Worm (Caenorhabditis elegans) whole organism, young adult: ENCODE measurements around the gene clec-78.

ENCODE experiments used
- B0336.3 ChIP-seq: fragments of 200-800 bp; sonication (Bioruptor generic); IDR thresholded peaks from 2 replicates; pipeline ENCODE4 v1.3.6; 2022; ENCODE audit warnings: missing genetic modification characterization, missing compliant biosample characterization
- F10E7.11 ChIP-seq: sonication (generic microtip); optimal IDR thresholded peaks from 2 replicates; lab custom pipeline; 2017; ENCODE audit warnings: mild to moderate bottlenecking, missing genetic modification characterization, moderate library complexity, missing compliant biosample characterization
- F39B2.1 ChIP-seq: fragments of 200-800 bp; sonication (Bioruptor generic); IDR thresholded peaks from 2 replicates; pipeline ENCODE4 v1.3.6; 2022; ENCODE audit warnings: missing genetic modification reagents, missing genetic modification characterization, missing compliant biosample characterization
- F57A8.1 ChIP-seq: fragments of 200-800 bp; sonication (Bioruptor generic); optimal IDR thresholded peaks from 2 replicates; lab custom pipeline; 2018; ENCODE audit warnings: mild to moderate bottlenecking, missing genetic modification characterization, moderate library complexity, missing compliant biosample characterization
- F57C9.4 ChIP-seq: sonication (generic microtip); optimal IDR thresholded peaks from 2 replicates; lab custom pipeline; 2017; ENCODE audit warnings: mild to moderate bottlenecking, missing genetic modification characterization, missing compliant biosample characterization
- Y53F4B.3 ChIP-seq: fragments of 200-800 bp; sonication (Bioruptor generic); IDR thresholded peaks from 2 replicates; pipeline ENCODE4 v1.3.6; 2022; ENCODE audit warnings: missing genetic modification reagents, missing genetic modification characterization, missing compliant biosample characterization
- Y53G8AR.9 ChIP-seq: fragments of 200-800 bp; sonication (Bioruptor generic); conservative IDR thresholded peaks from 2 replicates; pipeline ENCODE4 v1.3.6; 2022; ENCODE audit warnings: missing genetic modification reagents, missing genetic modification characterization, missing compliant biosample characterization
- Y56A3A.18 ChIP-seq: fragments of 200-800 bp; sonication (Bioruptor generic); IDR thresholded peaks from 2 replicates; pipeline ENCODE4 v1.3.6; 2022; ENCODE audit warnings: missing genetic modification reagents, missing genetic modification characterization, missing compliant biosample characterization
- Y67H2A.10 ChIP-seq: fragments of 200-800 bp; sonication (Bioruptor generic); conservative IDR thresholded peaks from 2 replicates; pipeline ENCODE4 v1.3.6; 2022; ENCODE audit warnings: missing genetic modification reagents, missing genetic modification characterization, missing compliant biosample characterization
- Y79H2A.3 ChIP-seq: fragments of 200-800 bp; sonication (Bioruptor generic); conservative IDR thresholded peaks from 2 replicates; pipeline ENCODE4 v1.3.6; 2022; ENCODE audit warnings: missing genetic modification reagents, missing genetic modification characterization, missing compliant biosample characterization
- akir-1 ChIP-seq: fragments of 200-800 bp; sonication (Bioruptor generic); optimal IDR thresholded peaks from 2 replicates; lab custom pipeline; 2018; ENCODE audit warnings: mild to moderate bottlenecking, missing genetic modification characterization, moderate library complexity, missing compliant biosample characterization
- bed-1 ChIP-seq: fragments of 200-800 bp; sonication (Bioruptor generic); IDR thresholded peaks from 2 replicates; pipeline ENCODE4 v1.3.6; 2022; ENCODE audit warnings: missing genetic modification reagents, missing genetic modification characterization, missing compliant biosample characterization
- ccch-3 ChIP-seq: fragments of 200-800 bp; sonication (Bioruptor generic); optimal IDR thresholded peaks from 2 replicates; lab custom pipeline; 2018; ENCODE audit warnings: mild to moderate bottlenecking, missing genetic modification characterization, missing compliant biosample characterization
- cebp-1 ChIP-seq, 2 experiments: fragments of 200-800 bp in 1 of 2; sonication (Bioruptor generic) in 1 of 2; sonication (generic microtip) in 1 of 2; IDR thresholded peaks in 1 of 2; optimal IDR thresholded peaks in 1 of 2; 2 replicates each; pipeline versions ENCODE4 v1.3.6 to Lab custom; 2017 to 2022; ENCODE audit warnings: missing compliant biosample characterization in 2 of 2, missing genetic modification characterization in 2 of 2, mild to moderate bottlenecking in 1 of 2, missing genetic modification reagents in 1 of 2, moderate library complexity in 1 of 2
- cebp-2 ChIP-seq: fragments of 200-800 bp; sonication (Bioruptor generic); IDR thresholded peaks from 2 replicates; pipeline ENCODE4 v1.3.6; 2022; ENCODE audit warnings: missing genetic modification characterization, missing compliant biosample characterization
- ceh-27 ChIP-seq: fragments of 200-800 bp; sonication (Bioruptor generic); optimal IDR thresholded peaks from 2 replicates; lab custom pipeline; 2018; ENCODE audit warnings: mild to moderate bottlenecking, missing genetic modification characterization, moderate library complexity, missing compliant biosample characterization
- chd-7 ChIP-seq: sonication (generic microtip); optimal IDR thresholded peaks from 2 replicates; lab custom pipeline; 2016; ENCODE audit warnings: mild to moderate bottlenecking, missing genetic modification characterization, moderate library complexity, missing compliant biosample characterization
- die-1 ChIP-seq: sonication (generic microtip); optimal IDR thresholded peaks from 2 replicates; lab custom pipeline; 2016; ENCODE audit warnings: missing genotype, mild to moderate bottlenecking, missing genetic modification characterization, missing compliant biosample characterization
- dox-1 ChIP-seq: fragments of 200-800 bp; sonication (Bioruptor generic); IDR thresholded peaks from 2 replicates; pipeline ENCODE4 v1.3.6; 2022; ENCODE audit warnings: missing genetic modification reagents, missing genetic modification characterization, missing compliant biosample characterization
- dpff-1 ChIP-seq: sonication (generic microtip); optimal IDR thresholded peaks from 2 replicates; lab custom pipeline; 2017; ENCODE audit warnings: mild to moderate bottlenecking, missing genetic modification characterization, missing compliant biosample characterization
- dpl-1 ChIP-seq: fragments of 150-350 bp; optimal IDR thresholded peaks from 2 replicates; lab custom pipeline; 2014; ENCODE audit warnings: missing biosample characterization, missing genetic modification reagents, missing genetic modification characterization
- egl-44 ChIP-seq: fragments of 200-800 bp; sonication (Bioruptor generic); IDR thresholded peaks from 2 replicates; pipeline ENCODE4 v1.3.6; 2022; ENCODE audit warnings: missing genetic modification reagents, missing genetic modification characterization, missing compliant biosample characterization
- ekl-4 ChIP-seq: fragments of 200-800 bp; sonication (Bioruptor generic); IDR thresholded peaks from 2 replicates; pipeline ENCODE4 v1.3.6; 2022; ENCODE audit warnings: missing genetic modification reagents, missing genetic modification characterization, missing compliant biosample characterization
- fkh-3 ChIP-seq: sonication (generic microtip); optimal IDR thresholded peaks from 2 replicates; lab custom pipeline; 2016; ENCODE audit warnings: mild to moderate bottlenecking, missing genetic modification characterization, missing compliant biosample characterization
- gei-17 ChIP-seq: fragments of 200-800 bp; sonication (Bioruptor generic); optimal IDR thresholded peaks from 2 replicates; lab custom pipeline; 2018; ENCODE audit warnings: mild to moderate bottlenecking, missing genetic modification characterization, missing compliant biosample characterization
- hlh-26 ChIP-seq: fragments of 200-800 bp; sonication (Bioruptor generic); conservative IDR thresholded peaks from 2 replicates; pipeline ENCODE4 v1.3.6; 2022; ENCODE audit warnings: missing genetic modification reagents, missing genetic modification characterization, missing compliant biosample characterization
- let-607 ChIP-seq, 2 experiments: fragments of 200-800 bp in 1 of 2; sonication (Bioruptor generic) in 1 of 2; sonication (generic microtip) in 1 of 2; optimal IDR thresholded peaks; 2 replicates each; lab custom pipeline; 2016 to 2018; ENCODE audit warnings: mild to moderate bottlenecking in 2 of 2, missing compliant biosample characterization in 2 of 2, missing genetic modification characterization in 2 of 2, moderate library complexity in 2 of 2, missing genotype in 1 of 2
- madf-3 ChIP-seq: fragments of 200-800 bp; sonication (Bioruptor generic); IDR thresholded peaks from 2 replicates; pipeline ENCODE4 v1.3.6; 2022; ENCODE audit warnings: missing genetic modification reagents, missing genetic modification characterization, missing compliant biosample characterization
- mel-28 ChIP-seq: sonication (generic microtip); optimal IDR thresholded peaks from 2 replicates; lab custom pipeline; 2016; ENCODE audit warnings: borderline replicate concordance, mild to moderate bottlenecking, missing genetic modification characterization, missing compliant biosample characterization
- nfya-1 ChIP-seq: sonication (generic microtip); optimal IDR thresholded peaks from 2 replicates; lab custom pipeline; 2017; ENCODE audit warnings: antibody characterized with exemption, missing compliant biosample characterization, missing genetic modification characterization, borderline replicate concordance; ENCODE audit not compliant: insufficient read depth
- nfyb-1 ChIP-seq: fragments of 200-800 bp; sonication (Bioruptor generic); IDR thresholded peaks from 2 replicates; pipeline ENCODE4 v1.3.6; 2022; ENCODE audit warnings: missing genetic modification reagents, missing genetic modification characterization, missing compliant biosample characterization
- nhr-80 ChIP-seq: sonication (generic microtip); optimal IDR thresholded peaks from 2 replicates; lab custom pipeline; 2016; ENCODE audit warnings: missing genetic modification characterization, missing compliant biosample characterization
- pha-4 ChIP-seq: fragments of 150-350 bp; sonication (generic microtip); optimal IDR thresholded peaks from 2 replicates; lab custom pipeline; 2014; ENCODE audit warnings: missing biosample characterization, missing genetic modification reagents, missing genetic modification characterization
- rcor-1 ChIP-seq: fragments of 200-800 bp; sonication (Bioruptor generic); IDR thresholded peaks from 2 replicates; pipeline ENCODE4 v1.3.6; 2022; ENCODE audit warnings: missing genetic modification reagents, missing genetic modification characterization, missing compliant biosample characterization
- rec-8 ChIP-seq, 2 experiments: sonication (generic microtip); optimal IDR thresholded peaks; 2 replicates each; lab custom pipeline; 2016; ENCODE audit warnings: mild to moderate bottlenecking in 2 of 2, missing genetic modification characterization in 2 of 2, missing genetic modification reagents in 2 of 2, missing genotype in 2 of 2, missing biosample characterization in 1 of 2, missing compliant biosample characterization in 1 of 2, moderate library complexity in 1 of 2
- repo-1 ChIP-seq: sonication (generic microtip); optimal IDR thresholded peaks from 2 replicates; lab custom pipeline; 2017; ENCODE audit warnings: mild to moderate bottlenecking, missing genetic modification characterization, missing compliant biosample characterization
- sdz-38 ChIP-seq: sonication (generic microtip); optimal IDR thresholded peaks from 2 replicates; lab custom pipeline; 2016; ENCODE audit warnings: missing genotype, missing genetic modification characterization, missing compliant biosample characterization
- snpc-1.1 ChIP-seq: sonication (generic microtip); optimal IDR thresholded peaks from 2 replicates; lab custom pipeline; 2017; ENCODE audit warnings: missing genetic modification characterization, mild to moderate bottlenecking, missing compliant biosample characterization, antibody characterized with exemption, moderate library complexity, missing genotype, missing genetic modification reagents; ENCODE audit not compliant: insufficient read depth
- snpc-4 ChIP-seq, 5 experiments: fragments of 150-350 bp in 1 of 5; sonication (generic microtip) in 4 of 5; optimal IDR thresholded peaks; 2 replicates each; lab custom pipeline; 2014 to 2018; ENCODE audit warnings: missing genetic modification characterization in 5 of 5, missing biosample characterization in 3 of 5, antibody characterized with exemption in 2 of 5, mild to moderate bottlenecking in 2 of 5, missing compliant biosample characterization in 2 of 5, missing genotype in 2 of 5, moderate library complexity in 2 of 5, missing genetic modification reagents in 1 of 5
- sptf-2 ChIP-seq: fragments of 200-800 bp; sonication (Bioruptor generic); optimal IDR thresholded peaks from 2 replicates; lab custom pipeline; 2018; ENCODE audit warnings: mild to moderate bottlenecking, missing genetic modification characterization, missing compliant biosample characterization
- tbx-9 ChIP-seq: sonication (generic microtip); optimal IDR thresholded peaks from 2 replicates; lab custom pipeline; 2016; ENCODE audit warnings: borderline replicate concordance, missing genetic modification characterization, inconsistent platforms, missing compliant biosample characterization
- tlf-1 ChIP-seq: fragments of 200-800 bp; sonication (Bioruptor generic); optimal IDR thresholded peaks from 2 replicates; lab custom pipeline; 2018; ENCODE audit warnings: mild to moderate bottlenecking, missing genetic modification characterization, missing compliant biosample characterization
- unc-62 ChIP-seq: fragments of 150-350 bp; optimal IDR thresholded peaks from 2 replicates; lab custom pipeline; 2014; ENCODE audit warnings: missing biosample characterization, missing genetic modification reagents, missing genetic modification characterization
- ztf-22 ChIP-seq: fragments of 200-800 bp; sonication (Bioruptor generic); optimal IDR thresholded peaks from 2 replicates; lab custom pipeline; 2018; ENCODE audit warnings: mild to moderate bottlenecking, missing genetic modification characterization, moderate library complexity, missing compliant biosample characterization
- ztf-28 ChIP-seq: fragments of 200-800 bp; sonication (Bioruptor generic); IDR thresholded peaks from 2 replicates; pipeline ENCODE4 v1.3.6; 2022; ENCODE audit warnings: missing genetic modification reagents, missing genetic modification characterization, missing compliant biosample characterization
- ztf-6 ChIP-seq: fragments of 200-800 bp; sonication (Bioruptor generic); IDR thresholded peaks from 2 replicates; pipeline ENCODE4 v1.3.6; 2022; ENCODE audit warnings: missing genetic modification reagents, missing genetic modification characterization, missing compliant biosample characterization

clec-78 gene

DNA sequence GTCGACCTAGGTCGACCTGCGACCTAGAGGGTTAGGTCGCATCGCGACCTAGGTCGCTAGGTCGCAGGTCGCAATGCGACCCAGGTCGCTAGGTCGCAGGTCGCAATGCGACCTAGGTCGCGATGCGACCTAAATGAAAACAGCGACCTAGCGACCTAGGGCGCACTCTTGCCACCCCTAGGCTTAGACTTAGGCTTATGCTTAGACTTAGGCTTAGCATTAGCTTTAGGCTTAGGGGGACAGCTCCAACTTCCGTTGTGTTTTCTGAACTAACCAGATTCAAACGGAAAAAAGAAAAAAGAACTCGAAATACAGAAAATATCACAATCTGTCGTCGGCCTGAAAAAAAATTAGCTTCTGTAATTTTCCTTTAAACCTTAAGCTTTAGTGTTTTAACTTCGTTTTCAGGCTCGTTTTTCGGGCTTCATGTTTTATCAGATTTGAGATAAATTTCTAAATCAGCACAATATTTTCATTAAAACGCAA lies 25.5 kb downstream of the clec-78 start (continued):
- TF ChIP-seq akir-1 (GFP tag; lab: Kevin White, UChicago) = no peak
- TF ChIP-seq rcor-1 (GFP tag; lab: Robert Waterston, UW) = no peak
- TF ChIP-seq F57C9.4 (tag; lab: Kevin White, UChicago) = no peak
- no peak for TF ChIP-seq Y53F4B.3 (GFP tag; lab: Robert Waterston, UW)
- TF ChIP-seq F57A8.1 (GFP tag; lab: Kevin White, UChicago) = no peak
- peak; percentile 9; the same call in 1 of the 2 replicates for TF ChIP-seq ztf-28
- TF ChIP-seq ztf-6 (GFP tag; lab: Robert Waterston, UW) = no peak
- no peak for TF ChIP-seq rec-8 (tag; optimal IDR thresholded peaks at IDR 0.05; lab: Kevin White, UChicago)
- no peak for TF ChIP-seq F39B2.1 (GFP tag; lab: Robert Waterston, UW)
- TF ChIP-seq pha-4 (tag; lab: Kevin White, UChicago) = no peak
- no peak for TF ChIP-seq egl-44 (GFP tag; lab: Robert Waterston, UW)
- no peak for TF ChIP-seq B0336.3 (GFP tag; lab: Robert Waterston, UW)
- TF ChIP-seq Y53G8AR.9 (GFP tag; lab: Robert Waterston, UW) = peak; percentile 73
- TF ChIP-seq mel-28 (tag; lab: Kevin White, UChicago) = no peak
- TF ChIP-seq chd-7 (tag; lab: Kevin White, UChicago) = no peak
- no peak for TF ChIP-seq snpc-4 (GFP tag; optimal IDR thresholded peaks at IDR 0.05; lab: Kevin White, UChicago)
- TF ChIP-seq snpc-4 (tag; optimal IDR thresholded peaks at IDR 0.05; lab: Kevin White, UChicago) = no peak
- 0 out of 2 replicates have a peak, but pooled peaks have one; percentile 73 for TF ChIP-seq Y56A3A.18
- TF ChIP-seq dpff-1 (tag; lab: Kevin White, UChicago) = no peak
- no peak for TF ChIP-seq ceh-27 (GFP tag; lab: Kevin White, UChicago)
- no peak for TF ChIP-seq unc-62 (GFP tag; lab: Kevin White, UChicago)
- TF ChIP-seq tbx-9 = no peak
- no peak for TF ChIP-seq F10E7.11 (tag; lab: Kevin White, UChicago)
- no peak for TF ChIP-seq repo-1 (tag; lab: Kevin White, UChicago)
- no peak for TF ChIP-seq madf-3 (GFP tag; lab: Robert Waterston, UW)
- TF ChIP-seq bed-1 (GFP tag; lab: Robert Waterston, UW) = 0 out of 2 replicates have a peak, but pooled peaks have one; percentile 61
- TF ChIP-seq fkh-3 (tag; lab: Kevin White, UChicago) = no peak
- TF ChIP-seq nfya-1 (tag; lab: Kevin White, UChicago) = no peak
- TF ChIP-seq gei-17 (GFP tag; lab: Kevin White, UChicago) = no peak
- no peak for TF ChIP-seq hlh-26 (GFP tag; lab: Robert Waterston, UW)
- no peak for TF ChIP-seq snpc-1.1 (tag; lab: Kevin White, UChicago)
- TF ChIP-seq ztf-22 (GFP tag; lab: Kevin White, UChicago) = no peak
- no peak for TF ChIP-seq die-1 (tag; lab: Kevin White, UChicago)
- no peak for TF ChIP-seq sdz-38 (tag; lab: Kevin White, UChicago)
- no peak for TF ChIP-seq let-607 (tag; optimal IDR thresholded peaks at IDR 0.05; lab: Kevin White, UChicago)
- no peak for TF ChIP-seq ccch-3 (GFP tag; lab: Kevin White, UChicago)
- TF ChIP-seq Y67H2A.10 (GFP tag; lab: Robert Waterston, UW) = no peak
- TF ChIP-seq sptf-2 (GFP tag; lab: Kevin White, UChicago) = no peak
- no peak for TF ChIP-seq nhr-80 (tag; lab: Kevin White, UChicago)
- TF ChIP-seq nfyb-1 (GFP tag; lab: Robert Waterston, UW) = 0 out of 2 replicates have a peak, but pooled peaks have one; percentile 46
- TF ChIP-seq ekl-4 (GFP tag; lab: Robert Waterston, UW) = 0 out of 2 replicates have a peak, but pooled peaks have one; percentile 24
- no peak for TF ChIP-seq tlf-1 (GFP tag; lab: Kevin White, UChicago)
- no peak for TF ChIP-seq dpl-1 (GFP tag; lab: Kevin White, UChicago)
- no peak for TF ChIP-seq cebp-1 (GFP tag; IDR thresholded peaks at IDR 0.05; lab: Robert Waterston, UW)
- TF ChIP-seq cebp-1 (tag; optimal IDR thresholded peaks at IDR 0.05; lab: Kevin White, UChicago) = peak; percentile 22
- TF ChIP-seq cebp-2 (GFP tag; lab: Robert Waterston, UW) = 0 out of 2 replicates have a peak, but pooled peaks have one; percentile 47
- no peak for TF ChIP-seq Y79H2A.3 (GFP tag; lab: Robert Waterston, UW)
- TF ChIP-seq dox-1 (GFP tag; lab: Robert Waterston, UW) = no peak
